Worm (Caenorhabditis elegans) whole organism, young adult: ENCODE data around the gene rpc-2.

Source experiments
- F22D6.2 ChIP-seq: sonication (generic microtip); optimal IDR thresholded peaks from 2 replicates; lab custom pipeline; 2016; ENCODE audit warnings: mild to moderate bottlenecking, missing genetic modification characterization, missing compliant biosample characterization
- Y79H2A.3 ChIP-seq: fragments of 200-800 bp; sonication (Bioruptor generic); conservative IDR thresholded peaks from 2 replicates; pipeline ENCODE4 v1.3.6; 2022; ENCODE audit warnings: missing genetic modification reagents, missing genetic modification characterization, missing compliant biosample characterization
- ama-1 ChIP-seq, 3 experiments: fragments of 150-350 bp in 1 of 3; sonication (generic microtip) in 2 of 3; optimal IDR thresholded peaks; 2 replicates each; lab custom pipeline; 2014 to 2018; ENCODE audit warnings: missing biosample characterization in 2 of 3, missing genetic modification characterization in 2 of 3, missing genetic modification reagents in 2 of 3
- aptf-2 ChIP-seq: fragments of 200-800 bp; sonication (Bioruptor generic); conservative IDR thresholded peaks from 2 replicates; pipeline ENCODE4 v1.3.6; 2022; ENCODE audit warnings: missing genetic modification reagents, missing genetic modification characterization, missing compliant biosample characterization
- attf-3 ChIP-seq: fragments of 200-800 bp; sonication (Bioruptor generic); conservative IDR thresholded peaks from 2 replicates; pipeline ENCODE4 v1.3.6; 2022; ENCODE audit warnings: missing genetic modification reagents, missing genetic modification characterization, missing compliant biosample characterization
- ceh-100 ChIP-seq: fragments of 200-800 bp; sonication (Bioruptor generic); IDR thresholded peaks from 2 replicates; pipeline ENCODE4 v1.3.6; 2022; ENCODE audit warnings: missing genetic modification reagents, missing genetic modification characterization, missing compliant biosample characterization
- dpl-1 ChIP-seq: fragments of 150-350 bp; optimal IDR thresholded peaks from 2 replicates; lab custom pipeline; 2014; ENCODE audit warnings: missing biosample characterization, missing genetic modification reagents, missing genetic modification characterization
- egrh-3 ChIP-seq: fragments of 200-800 bp; sonication (Bioruptor generic); IDR thresholded peaks from 2 replicates; pipeline ENCODE4 v1.3.6; 2022; ENCODE audit warnings: missing genetic modification reagents, missing genetic modification characterization, missing compliant biosample characterization
- ets-4 ChIP-seq: fragments of 200-800 bp; sonication (Bioruptor generic); optimal IDR thresholded peaks from 2 replicates; lab custom pipeline; 2018; ENCODE audit warnings: mild to moderate bottlenecking, missing genetic modification characterization, missing compliant biosample characterization
- madf-10 ChIP-seq: sonication (generic microtip); optimal IDR thresholded peaks from 2 replicates; lab custom pipeline; 2016; ENCODE audit warnings: mild to moderate bottlenecking, missing genetic modification characterization, missing compliant biosample characterization
- nfya-1 ChIP-seq: sonication (generic microtip); optimal IDR thresholded peaks from 2 replicates; lab custom pipeline; 2017; ENCODE audit warnings: antibody characterized with exemption, missing compliant biosample characterization, missing genetic modification characterization, borderline replicate concordance; ENCODE audit not compliant: insufficient read depth
- snpc-4 ChIP-seq, 5 experiments: fragments of 150-350 bp in 1 of 5; sonication (generic microtip) in 4 of 5; optimal IDR thresholded peaks; 2 replicates each; lab custom pipeline; 2014 to 2018; ENCODE audit warnings: missing genetic modification characterization in 5 of 5, missing biosample characterization in 3 of 5, antibody characterized with exemption in 2 of 5, mild to moderate bottlenecking in 2 of 5, missing compliant biosample characterization in 2 of 5, missing genotype in 2 of 5, moderate library complexity in 2 of 5, missing genetic modification reagents in 1 of 5
- unc-62 ChIP-seq: fragments of 150-350 bp; optimal IDR thresholded peaks from 2 replicates; lab custom pipeline; 2014; ENCODE audit warnings: missing biosample characterization, missing genetic modification reagents, missing genetic modification characterization
- ztf-3 ChIP-seq: fragments of 200-800 bp; sonication (Bioruptor generic); optimal IDR thresholded peaks from 2 replicates; lab custom pipeline; 2018; ENCODE audit warnings: mild to moderate bottlenecking, missing genetic modification characterization, missing compliant biosample characterization

- TF ChIP-seq ceh-100 (GFP tag; lab: Robert Waterston, UW) (no peak), dpl-1 (peak; percentile 19), egrh-3 (GFP tag; lab: Robert Waterston, UW) (no peak), ets-4 (no peak), Y79H2A.3 (GFP tag; lab: Robert Waterston, UW) (no peak), nfya-1 (tag; lab: Kevin White, UChicago) (no peak), ztf-3 (no peak), unc-62 (GFP tag; lab: Kevin White, UChicago) (no peak), aptf-2 (no peak), snpc-4 (GFP tag; optimal IDR thresholded peaks at IDR 0.05; lab: Kevin White, UChicago) (no peak), snpc-4 (tag; optimal IDR thresholded peaks at IDR 0.05; lab: Kevin White, UChicago) (no peak), ama-1 (optimal IDR thresholded peaks at IDR 0.05; lab: Kevin White, UChicago) (no peak), ama-1 (GFP tag; optimal IDR thresholded peaks at IDR 0.05; lab: Kevin White, UChicago) (no peak), attf-3 (no peak), madf-10 (tag; lab: Kevin White, UChicago) (no peak), F22D6.2 (no peak)
These were observed 46.9 kb downstream of the rpc-2 start, which contains the start of gene xnd-1 for ce11 chrIII:5604080-5604479.
